Worm (Caenorhabditis elegans): ENCODE data around the gene M151.3.

Gene M151.3

DNA sequence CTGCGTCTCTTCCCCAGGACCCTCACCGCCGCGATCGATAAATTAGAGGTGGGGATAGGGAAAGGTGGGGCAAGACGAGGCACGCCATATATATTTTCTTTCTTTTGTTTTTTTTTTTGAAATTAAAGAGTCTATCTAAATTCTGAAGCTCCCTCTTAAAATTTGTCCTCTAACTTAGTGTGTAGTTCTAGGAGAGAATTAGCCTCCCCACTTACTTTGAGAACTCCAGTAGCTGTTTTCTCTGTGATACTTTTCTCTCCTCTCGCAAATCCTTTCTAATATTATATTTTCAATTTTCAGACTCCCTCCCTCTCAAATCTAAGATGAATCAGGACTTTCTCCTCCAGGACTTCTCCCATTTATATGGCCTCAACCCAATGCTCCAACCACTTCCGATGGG, 5.0 kb upstream of the M151.3 start, which contains the start of gene M151.7:
TSS of gene M151.7 (plus strand) at position 301 of the 400 bp plus-strand sequence.
- no peak for TF ChIP-seq lin-15B (tag; optimal IDR thresholded peaks at IDR 0.05)
- TF ChIP-seq skn-1 (tag; optimal IDR thresholded peaks at IDR 0.05), result no peak
- no peak for TF ChIP-seq unc-62 (GFP tag; optimal IDR thresholded peaks at IDR 0.05)
- TF ChIP-seq nhr-76 (tag; optimal IDR thresholded peaks at IDR 0.05), result no peak
- no peak for TF ChIP-seq unc-39 (tag; optimal IDR thresholded peaks at IDR 0.05)
- no peak for TF ChIP-seq ceh-82 (tag; optimal IDR thresholded peaks at IDR 0.05)
- TF ChIP-seq mml-1 (tag; optimal IDR thresholded peaks at IDR 0.05), result no peak
- TF ChIP-seq ama-1 (optimal IDR thresholded peaks at IDR 0.05), result no peak
- TF ChIP-seq snpc-4 (tag; optimal IDR thresholded peaks at IDR 0.05), result no peak
- no peak for TF ChIP-seq elt-3 (tag; optimal IDR thresholded peaks at IDR 0.05)
- TF ChIP-seq daf-12 (tag; optimal IDR thresholded peaks at IDR 0.05), result no peak
- no peak for TF ChIP-seq nhr-11 (tag; optimal IDR thresholded peaks at IDR 0.05)
- no peak for TF ChIP-seq nhr-23 (tag; optimal IDR thresholded peaks at IDR 0.05)
- TF ChIP-seq zag-1 (tag; optimal IDR thresholded peaks at IDR 0.05), result no peak
- TF ChIP-seq ztf-11 (tag; optimal IDR thresholded peaks at IDR 0.05), result no peak
- TF ChIP-seq lin-39 (tag; optimal IDR thresholded peaks at IDR 0.05), result no peak
- TF ChIP-seq eor-1 (tag; optimal IDR thresholded peaks at IDR 0.05), result no peak

ce11 chrII:3630810-3631209, 3.8 kb downstream of the M151.3 start, which contains the start of gene M151.2:
Gene M151.2 (plus strand): TSS chrII:3631110.
- TF ChIP-seq pqm-1 (tag; optimal IDR thresholded peaks at IDR 0.05) (no peak), nhr-43 (tag; optimal IDR thresholded peaks at IDR 0.05; ENCODE audit: poor library complexity, severe bottlenecking) (no peak), ztf-11 (tag; optimal IDR thresholded peaks at IDR 0.05) (no peak)

DNA sequence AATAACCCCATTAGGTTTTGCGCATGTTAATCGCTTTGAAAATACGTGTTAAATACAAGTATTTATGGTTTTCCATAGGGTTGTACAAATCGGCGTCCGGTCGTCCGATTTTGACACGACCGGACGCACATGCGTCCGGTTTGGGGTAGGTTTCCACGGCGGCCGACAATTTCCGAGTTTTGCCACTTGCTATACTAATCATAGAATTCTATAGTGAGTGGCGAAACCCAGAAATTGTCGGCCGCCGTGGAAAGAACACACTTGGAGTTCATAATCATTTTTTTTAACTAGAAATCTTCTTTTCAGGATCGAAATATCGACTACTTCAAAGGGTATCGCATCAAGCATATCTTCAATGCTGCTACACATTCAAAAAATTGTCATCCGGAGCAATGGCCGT, 7.8 kb downstream of the M151.3 start:
- TF ChIP-seq mdl-1 (tag; optimal IDR thresholded peaks at IDR 0.05) (no peak), fos-1 (tag; optimal IDR thresholded peaks at IDR 0.05) (no peak), zag-1 (tag; optimal IDR thresholded peaks at IDR 0.05) (no peak), lsy-12 (tag; optimal IDR thresholded peaks at IDR 0.05) (no peak), sea-2 (GFP tag; optimal IDR thresholded peaks at IDR 0.05) (no peak), lin-39 (tag; optimal IDR thresholded peaks at IDR 0.05) (no peak), eor-1 (tag; optimal IDR thresholded peaks at IDR 0.05) (no peak), skn-1 (tag; optimal IDR thresholded peaks at IDR 0.05) (no peak)

ce11 chrII:3639238-3639637, 12.3 kb downstream of the M151.3 start, which contains the start of gene fbxb-31:
Gene fbxb-31 (minus strand): TSS chrII:3639338.
- no peak for TF ChIP-seq ceh-16 (tag; optimal IDR thresholded peaks at IDR 0.05)
- TF ChIP-seq ZK546.5 (tag; optimal IDR thresholded peaks at IDR 0.05), result no peak
- TF ChIP-seq egl-5 (tag; optimal IDR thresholded peaks at IDR 0.05), result no peak
- TF ChIP-seq nhr-77 (tag; optimal IDR thresholded peaks at IDR 0.05), result no peak
- TF ChIP-seq pqm-1 (tag; optimal IDR thresholded peaks at IDR 0.05), result no peak
- TF ChIP-seq elt-3 (tag; optimal IDR thresholded peaks at IDR 0.05), result no peak
- no peak for TF ChIP-seq ama-1 (optimal IDR thresholded peaks at IDR 0.05)
- TF ChIP-seq hmg-11 (tag; optimal IDR thresholded peaks at IDR 0.05), result no peak
- no peak for TF ChIP-seq lin-15B (tag; optimal IDR thresholded peaks at IDR 0.05)
- no peak for TF ChIP-seq nhr-76 (tag; optimal IDR thresholded peaks at IDR 0.05)
- no peak for TF ChIP-seq elt-2 (tag; optimal IDR thresholded peaks at IDR 0.05)
- TF ChIP-seq nhr-67 (tag; optimal IDR thresholded peaks at IDR 0.05), result no peak
- TF ChIP-seq nhr-12 (tag; optimal IDR thresholded peaks at IDR 0.05), result no peak
- TF ChIP-seq elt-1 (tag; optimal IDR thresholded peaks at IDR 0.05), result no peak
- TF ChIP-seq aly-2 (tag; optimal IDR thresholded peaks at IDR 0.05), result no peak
- no peak for TF ChIP-seq lin-39 (tag; optimal IDR thresholded peaks at IDR 0.05)
- TF ChIP-seq egl-27 (tag; optimal IDR thresholded peaks at IDR 0.05), result no peak
- TF ChIP-seq mml-1 (tag; optimal IDR thresholded peaks at IDR 0.05), result no peak
- TF ChIP-seq unc-39 (tag; optimal IDR thresholded peaks at IDR 0.05), result no peak
- TF ChIP-seq ceh-82 (tag; optimal IDR thresholded peaks at IDR 0.05), result no peak

ce11 chrII:3640197-3640596, 13.2 kb downstream of the M151.3 start, which contains the start of gene M151.10:
Gene M151.10 (minus strand): TSS chrII:3640297.
- TF ChIP-seq nhr-11 (tag; optimal IDR thresholded peaks at IDR 0.05) (no peak), tbx-2 (tag; optimal IDR thresholded peaks at IDR 0.05) (no peak), pqm-1 (tag; optimal IDR thresholded peaks at IDR 0.05) (no peak), sea-2 (GFP tag; optimal IDR thresholded peaks at IDR 0.05) (no peak), ztf-11 (tag; optimal IDR thresholded peaks at IDR 0.05) (no peak), ceh-82 (tag; optimal IDR thresholded peaks at IDR 0.05) (no peak), nhr-25 (tag; optimal IDR thresholded peaks at IDR 0.05) (no peak)

All from whole organism, L3 larva.